Worm (Caenorhabditis elegans): ENCODE results near the gene Y110A2AL.9.

Gene Y110A2AL.9

DNA sequence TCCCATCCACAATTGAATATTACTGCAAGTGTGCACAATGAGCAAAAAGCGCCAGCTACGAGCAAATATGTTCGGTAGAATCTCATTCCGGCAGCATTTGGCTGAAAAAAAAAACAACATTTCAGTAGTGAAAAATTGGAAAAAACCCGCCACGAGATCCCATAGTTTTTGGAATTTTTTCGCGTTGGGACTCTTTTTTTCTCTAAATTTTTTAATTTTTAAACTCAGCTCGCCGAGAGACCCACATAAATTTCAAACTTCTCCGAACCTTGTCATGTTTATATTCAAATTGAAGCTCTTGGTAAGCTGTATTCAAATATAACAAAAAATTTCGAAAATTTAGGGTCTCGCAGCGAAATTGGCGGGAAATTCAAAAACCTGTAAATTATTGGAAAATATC is 27.9 kb upstream of the Y110A2AL.9 start, which contains the start of gene sqv-2:
Gene sqv-2 (minus strand): TSS at position 101 of the 400 bp plus-strand sequence.
- TF ChIP-seq repo-1 (tag; optimal IDR thresholded peaks at IDR 0.05) (no peak), attf-6 (GFP tag; IDR thresholded peaks at IDR 0.05) (no peak), lsy-27 (tag; optimal IDR thresholded peaks at IDR 0.05; ENCODE audit: borderline replicate concordance, insufficient read depth) (no peak), sea-2 (GFP tag; IDR thresholded peaks at IDR 0.05) (no peak), atf-7 (tag; optimal IDR thresholded peaks at IDR 0.05) (no peak), gei-17 (GFP tag; optimal IDR thresholded peaks at IDR 0.05) (no peak), somi-1 (GFP tag; optimal IDR thresholded peaks at IDR 0.05) (no peak), pha-4 (tag; optimal IDR thresholded peaks at IDR 0.05) (no peak), ztf-26 (tag; optimal IDR thresholded peaks at IDR 0.05) (no peak), ztf-25 (GFP tag; IDR thresholded peaks at IDR 0.05) (no peak), ceh-58 (GFP tag; IDR thresholded peaks at IDR 0.05) (no peak), nhr-90 (tag; optimal IDR thresholded peaks at IDR 0.05) (no peak), ceh-40 (GFP tag; IDR thresholded peaks at IDR 0.05) (no peak), C06A6.2 (GFP tag; conservative IDR thresholded peaks at IDR 0.05) (no peak), dpff-1 (tag; optimal IDR thresholded peaks at IDR 0.05) (no peak)

DNA sequence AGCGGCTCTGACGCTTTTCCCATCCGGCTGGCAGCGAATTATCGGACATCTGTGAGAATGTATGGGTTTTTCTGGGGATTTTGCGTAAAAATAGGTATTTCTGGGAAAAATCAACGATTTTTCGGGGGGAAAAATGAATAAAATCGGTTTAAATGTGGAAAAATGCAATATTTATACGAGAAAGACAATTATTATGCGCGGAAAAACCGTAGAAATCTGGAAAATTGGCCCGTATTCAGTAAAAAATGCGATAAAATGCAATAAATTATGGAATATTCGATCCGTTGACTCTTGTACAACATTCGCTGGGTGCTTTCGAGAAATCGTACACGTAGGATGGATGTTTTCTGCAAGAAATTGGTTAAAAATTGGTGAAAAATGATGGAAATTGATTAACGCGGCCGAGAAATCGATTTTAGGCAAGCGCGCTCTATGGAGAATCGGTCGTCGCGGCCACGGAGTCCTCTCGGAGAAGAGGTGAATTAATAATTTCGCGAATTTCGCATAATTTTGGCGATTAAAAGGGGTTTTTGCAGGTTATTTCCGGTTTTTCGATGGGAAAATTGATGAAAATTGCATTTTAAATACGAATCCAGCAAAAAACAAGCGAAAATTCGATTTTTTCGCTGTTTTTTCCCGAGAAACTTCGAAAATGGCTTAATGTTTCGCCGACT is 22.7 kb upstream of the Y110A2AL.9 start, which contains the start of gene pinn-1:
Gene pinn-1 (minus strand): TSS at position 51 of the 674 bp plus-strand sequence.
- TF ChIP-seq egl-18 (GFP tag; IDR thresholded peaks at IDR 0.05) = peak; percentile 50; the same call in 1 of the 2 replicates
- no peak for TF ChIP-seq hlh-26 (GFP tag; conservative IDR thresholded peaks at IDR 0.05)
- TF ChIP-seq fkh-3 (tag; optimal IDR thresholded peaks at IDR 0.05) = no peak
- TF ChIP-seq attf-3 (GFP tag; conservative IDR thresholded peaks at IDR 0.05) = no peak; the same call in 1 of the 2 replicates
- TF ChIP-seq F22D6.2 (tag; optimal IDR thresholded peaks at IDR 0.05) = peak; percentile 66
- TF ChIP-seq F10E7.11 (tag; optimal IDR thresholded peaks at IDR 0.05) = no peak
- TF ChIP-seq dpff-1 (tag; optimal IDR thresholded peaks at IDR 0.05) = no peak
- peak; percentile 58 for TF ChIP-seq hmg-1.2 (GFP tag; IDR thresholded peaks at IDR 0.05)
- no peak for TF ChIP-seq hlh-12 (tag; optimal IDR thresholded peaks at IDR 0.05)
- TF ChIP-seq him-1 (tag; optimal IDR thresholded peaks at IDR 0.05) = peak; percentile 76
- no peak for TF ChIP-seq ceh-58 (GFP tag; IDR thresholded peaks at IDR 0.05)
- TF ChIP-seq aptf-3 (GFP tag; IDR thresholded peaks at IDR 0.05) = no peak
- no peak for TF ChIP-seq F57A8.1 (GFP tag; optimal IDR thresholded peaks at IDR 0.05)
- TF ChIP-seq rpc-1 (optimal IDR thresholded peaks at IDR 0.05) = no peak
- TF ChIP-seq rpc-1 (tag; optimal IDR thresholded peaks at IDR 0.05) = no peak
- TF ChIP-seq madf-6 (GFP tag; IDR thresholded peaks at IDR 0.05) = peak; percentile 83
- TF ChIP-seq hsf-1 (GFP tag; IDR thresholded peaks at IDR 0.05) = peak; percentile 66; the same call in 1 of the 2 replicates
- 0 out of 2 replicates have a peak, but pooled peaks have one; percentile 71 for TF ChIP-seq cebp-2 (GFP tag; IDR thresholded peaks at IDR 0.05)
- TF ChIP-seq nhr-27 (tag; optimal IDR thresholded peaks at IDR 0.05) = no peak
- no peak for TF ChIP-seq pha-4 (tag; optimal IDR thresholded peaks at IDR 0.05)
- TF ChIP-seq F49E8.2 (tag; optimal IDR thresholded peaks at IDR 0.05; ENCODE audit: insufficient read depth) = no peak
- TF ChIP-seq ceh-27 (GFP tag; optimal IDR thresholded peaks at IDR 0.05) = peak; percentile 96
- peak in 1 of 3 experiments; percentile 69 for TF ChIP-seq lin-35 (GFP tag; optimal IDR thresholded peaks at IDR 0.05)
- peak; percentile 93 for TF ChIP-seq ztf-28 (GFP tag; IDR thresholded peaks at IDR 0.05)
- peak; percentile 10; the same call in 1 of the 2 replicates for TF ChIP-seq Y53F4B.3 (GFP tag; IDR thresholded peaks at IDR 0.05)
- TF ChIP-seq Y67H2A.10 (GFP tag; conservative IDR thresholded peaks at IDR 0.05) = peak; percentile 70; the same call in 1 of the 2 replicates
- TF ChIP-seq cebp-1 (GFP tag; IDR thresholded peaks at IDR 0.05) = peak; percentile 37; the same call in 1 of the 2 replicates
- peak; percentile 75 for TF ChIP-seq cebp-1 (tag; optimal IDR thresholded peaks at IDR 0.05)
- TF ChIP-seq K11D2.4 (GFP tag; IDR thresholded peaks at IDR 0.05) = peak; percentile 89
- TF ChIP-seq chd-7 (tag; optimal IDR thresholded peaks at IDR 0.05) = peak; percentile 86
- no peak for TF ChIP-seq F55B11.4 (tag; optimal IDR thresholded peaks at IDR 0.05; ENCODE audit: borderline replicate concordance, insufficient read depth)
- TF ChIP-seq B0035.1 (tag; optimal IDR thresholded peaks at IDR 0.05) = no peak
- TF ChIP-seq Y56A3A.18 (GFP tag; IDR thresholded peaks at IDR 0.05) = 0 out of 2 replicates have a peak, but pooled peaks have one; percentile 48
- peak; percentile 69 for TF ChIP-seq F33H1.4 (GFP tag; IDR thresholded peaks at IDR 0.05)
- TF ChIP-seq somi-1 (GFP tag; optimal IDR thresholded peaks at IDR 0.05) = no peak
- no peak for TF ChIP-seq Y79H2A.3 (GFP tag; conservative IDR thresholded peaks at IDR 0.05)
